Fruit fly (Drosophila melanogaster) whole organism, embryonic: ENCODE data around the gene CG5966.

ENCODE experiments used
- Awh ChIP-seq: fragments of 200-800 bp; sonication (Bioruptor generic); IDR thresholded peaks from 2 replicates; pipeline ENCODE4, ENCODE4 v1.3.6; 2022; ENCODE audit warnings: missing biosample characterization, missing genetic modification characterization
- B-H2 ChIP-seq: fragments of 200-800 bp; sonication (Bioruptor generic); optimal IDR thresholded peaks from 2 replicates; lab custom pipeline; 2018; ENCODE audit warnings: missing biosample characterization, mild to moderate bottlenecking, missing genetic modification characterization
- CG11560 ChIP-seq: fragments of 200-800 bp; sonication (Bioruptor generic); IDR thresholded peaks from 3 replicates; pipeline ENCODE4 v1.3.6; 2022; ENCODE audit warnings: missing biosample characterization, missing genetic modification characterization
- CG12236 ChIP-seq: fragments of 200-800 bp; sonication (Bioruptor generic); optimal IDR thresholded peaks from 2 replicates; lab custom pipeline; 2016; ENCODE audit warnings: missing biosample characterization, missing genetic modification characterization
- CG12769 ChIP-seq: fragments of 200-800 bp; sonication (Bioruptor generic); optimal IDR thresholded peaks from 2 replicates; lab custom pipeline; 2019; ENCODE audit warnings: missing biosample characterization, mild to moderate bottlenecking, missing genetic modification characterization, moderate library complexity
- CG13123 ChIP-seq: fragments of 200-800 bp; sonication (Bioruptor generic); optimal IDR thresholded peaks from 2 replicates; lab custom pipeline; 2016; ENCODE audit warnings: missing biosample characterization, missing genetic modification characterization
- CG13775 ChIP-seq: fragments of 200-800 bp; sonication (Bioruptor generic); optimal IDR thresholded peaks from 3 replicates; lab custom pipeline; 2017; ENCODE audit warnings: missing biosample characterization, mild to moderate bottlenecking, missing genetic modification characterization
- CG14014 ChIP-seq: fragments of 200-800 bp; sonication (Bioruptor generic); IDR thresholded peaks from 2 replicates; pipeline ENCODE4 v1.3.6; 2022; ENCODE audit warnings: missing biosample characterization, missing genetic modification characterization
- CG15479 ChIP-seq: fragments of 200-800 bp; sonication (Bioruptor generic); optimal IDR thresholded peaks from 3 replicates; lab custom pipeline; 2019; ENCODE audit warnings: missing biosample characterization, mild to moderate bottlenecking, missing genetic modification characterization, moderate library complexity
- CG15696 ChIP-seq: fragments of 200-800 bp; sonication (Bioruptor generic); optimal IDR thresholded peaks from 2 replicates; lab custom pipeline; 2019; ENCODE audit warnings: missing biosample characterization, mild to moderate bottlenecking, missing genetic modification characterization, moderate library complexity
- CG1647 ChIP-seq: fragments of 200-800 bp; sonication (Bioruptor generic); optimal IDR thresholded peaks from 3 replicates; lab custom pipeline; 2016; ENCODE audit warnings: missing biosample characterization, missing genetic modification characterization
- CG17802 ChIP-seq: fragments of 200-800 bp; sonication (Bioruptor generic); optimal IDR thresholded peaks from 2 replicates; lab custom pipeline; 2018; ENCODE audit warnings: missing biosample characterization, mild to moderate bottlenecking, missing genetic modification characterization, moderate library complexity
- CG17829 ChIP-seq: fragments of 200-800 bp; optimal IDR thresholded peaks from 2 replicates; lab custom pipeline; 2019; ENCODE audit warnings: missing biosample characterization, mild to moderate bottlenecking, missing genetic modification characterization, moderate library complexity
- CG2875 ChIP-seq: fragments of 200-800 bp; sonication (Bioruptor generic); optimal IDR thresholded peaks from 2 replicates; lab custom pipeline; 2017; ENCODE audit warnings: missing biosample characterization, mild to moderate bottlenecking, missing genetic modification characterization, missing genetic modification reagents
- CG3281 ChIP-seq: fragments of 200-800 bp; sonication (Bioruptor generic); optimal IDR thresholded peaks from 3 replicates; lab custom pipeline; 2017; ENCODE audit warnings: missing biosample characterization, mild to moderate bottlenecking, missing genetic modification characterization
- CG34376 ChIP-seq: fragments of 200-800 bp; sonication (Bioruptor generic); optimal IDR thresholded peaks from 2 replicates; lab custom pipeline; 2018; ENCODE audit warnings: missing biosample characterization, mild to moderate bottlenecking, missing genetic modification characterization
- CG4617 ChIP-seq: fragments of 200-800 bp; sonication (Bioruptor generic); optimal IDR thresholded peaks from 3 replicates; lab custom pipeline; 2016; ENCODE audit warnings: missing biosample characterization, missing genetic modification characterization, borderline replicate concordance
- CG4730 ChIP-seq: fragments of 200-800 bp; sonication (Bioruptor generic); IDR thresholded peaks from 2 replicates; pipeline ENCODE4 v1.3.6; 2022; ENCODE audit warnings: missing biosample characterization, missing genetic modification characterization
- CG6765 ChIP-seq: fragments of 200-800 bp; sonication (Bioruptor generic); optimal IDR thresholded peaks from 3 replicates; lab custom pipeline; 2017; ENCODE audit warnings: missing biosample characterization, mild to moderate bottlenecking, missing genetic modification characterization
- CG6791 ChIP-seq: fragments of 200-800 bp; sonication (Bioruptor generic); IDR thresholded peaks from 3 replicates; pipeline ENCODE4 v1.3.6; 2022; ENCODE audit warnings: missing biosample characterization, missing genetic modification characterization; ENCODE audit not compliant: partially characterized antibody
- CG6813 ChIP-seq: fragments of 200-800 bp; sonication (Bioruptor generic); optimal IDR thresholded peaks from 2 replicates; lab custom pipeline; 2017; ENCODE audit warnings: missing biosample characterization, missing genetic modification characterization, mild to moderate bottlenecking, moderate library complexity, missing genetic modification reagents
- CG7745 ChIP-seq: fragments of 200-800 bp; sonication (Bioruptor generic); optimal IDR thresholded peaks from 2 replicates; lab custom pipeline; 2018; ENCODE audit warnings: missing biosample characterization, mild to moderate bottlenecking, missing genetic modification characterization, moderate library complexity
- CG7987 ChIP-seq: fragments of 200-800 bp; sonication (Bioruptor generic); optimal IDR thresholded peaks from 2 replicates; lab custom pipeline; 2018; ENCODE audit warnings: missing biosample characterization, mild to moderate bottlenecking, missing genetic modification characterization, moderate library complexity
- CG8290 ChIP-seq, 3 experiments: fragments of 200-800 bp; sonication (Bioruptor generic); optimal IDR thresholded peaks; 2 replicates each; lab custom pipeline; 2016 to 2019; ENCODE audit warnings: missing biosample characterization in 3 of 3, missing genetic modification characterization in 3 of 3, mild to moderate bottlenecking in 2 of 3, moderate library complexity in 1 of 3
- CG9609 ChIP-seq: fragments of 200-800 bp; sonication (Bioruptor generic); optimal IDR thresholded peaks from 3 replicates; lab custom pipeline; 2016; ENCODE audit warnings: missing biosample characterization, missing genetic modification characterization
- CG9932 ChIP-seq: fragments of 200-800 bp; sonication (Bioruptor generic); IDR thresholded peaks from 2 replicates; pipeline ENCODE4 v1.3.6; 2022; ENCODE audit warnings: missing biosample characterization, missing genetic modification characterization
- CTCF ChIP-seq: fragments of 200-800 bp; sonication (Bioruptor generic); optimal IDR thresholded peaks from 2 replicates; lab custom pipeline; 2017; ENCODE audit warnings: missing biosample characterization, mild to moderate bottlenecking, missing genetic modification characterization, moderate library complexity
- Dbx ChIP-seq: fragments of 200-800 bp; sonication (Bioruptor generic); IDR thresholded peaks from 3 replicates; pipeline ENCODE4 v1.3.6; 2022; ENCODE audit warnings: missing biosample characterization, missing genetic modification characterization
- Dip2 ChIP-seq: fragments of 200-800 bp; sonication (Bioruptor generic); IDR thresholded peaks from 2 replicates; pipeline ENCODE4 v1.3.6; 2022; ENCODE audit warnings: missing biosample characterization, missing genetic modification characterization
- Elba2 ChIP-seq: fragments of 200-800 bp; sonication (Bioruptor generic); optimal IDR thresholded peaks from 3 replicates; lab custom pipeline; 2016; ENCODE audit warnings: missing biosample characterization, missing genetic modification characterization
- HLH3B ChIP-seq: fragments of 200-800 bp; sonication (Bioruptor generic); IDR thresholded peaks from 2 replicates; pipeline ENCODE4 v1.3.6; 2022; ENCODE audit warnings: missing biosample characterization, missing genetic modification characterization
- Hr51 ChIP-seq, 2 experiments: fragments of 200-800 bp; sonication (Bioruptor generic); optimal IDR thresholded peaks; 2 replicates in 1 of 2; 3 replicates in 1 of 2; lab custom pipeline; 2016 to 2018; ENCODE audit warnings: missing biosample characterization in 2 of 2, missing genetic modification characterization in 2 of 2, mild to moderate bottlenecking in 1 of 2, moderate library complexity in 1 of 2
- Nf-YB ChIP-seq: fragments of 200-800 bp; sonication (Bioruptor generic); optimal IDR thresholded peaks from 3 replicates; lab custom pipeline; 2019; ENCODE audit warnings: missing biosample characterization, mild to moderate bottlenecking, missing genetic modification characterization, moderate library complexity
- Opbp ChIP-seq: fragments of 200-800 bp; sonication (Bioruptor generic); IDR thresholded peaks from 3 replicates; pipeline ENCODE4 v1.3.6; 2022; ENCODE audit warnings: missing biosample characterization, missing genetic modification characterization; ENCODE audit not compliant: partially characterized antibody
- Optix ChIP-seq: fragments of 200-800 bp; sonication (Bioruptor generic); IDR thresholded peaks from 3 replicates; pipeline ENCODE4 v1.3.6; 2022; ENCODE audit warnings: missing biosample characterization, missing genetic modification characterization
- Sox102F ChIP-seq: fragments of 200-800 bp; sonication (Bioruptor generic); optimal IDR thresholded peaks from 2 replicates; lab custom pipeline; 2018; ENCODE audit warnings: missing biosample characterization, mild to moderate bottlenecking, missing genetic modification characterization, moderate library complexity
- Stat92E ChIP-seq, 3 experiments: fragments of >200 bp in 2 of 3; fragments of 200-800 bp in 1 of 3; sonication (Bioruptor generic) in 1 of 3; optimal IDR thresholded peaks; 2 replicates each; lab custom pipeline; 2017 to 2019; ENCODE audit warnings: missing biosample characterization in 3 of 3, missing genetic modification characterization in 3 of 3, mild to moderate bottlenecking in 1 of 3, moderate library complexity in 1 of 3
- Taf1 ChIP-seq: fragments of 200-800 bp; sonication (Bioruptor generic); IDR thresholded peaks from 2 replicates; pipeline ENCODE4 v1.3.6; 2022; ENCODE audit warnings: missing biosample characterization, missing genetic modification characterization
- Vsx1 ChIP-seq: fragments of 200-800 bp; sonication (Bioruptor generic); optimal IDR thresholded peaks from 2 replicates; lab custom pipeline; 2017; ENCODE audit warnings: missing biosample characterization, mild to moderate bottlenecking, missing genetic modification characterization, missing genetic modification reagents
- aop ChIP-seq: fragments of 200-800 bp; sonication (Bioruptor generic); IDR thresholded peaks from 2 replicates; pipeline ENCODE4 v1.3.6; 2022; ENCODE audit warnings: missing biosample characterization, missing genetic modification characterization
- ato ChIP-seq: fragments of 200-800 bp; sonication (Bioruptor generic); IDR thresholded peaks from 2 replicates; pipeline ENCODE4 v1.3.6; 2022; ENCODE audit warnings: missing biosample characterization, missing genetic modification characterization; ENCODE audit not compliant: partially characterized antibody
- emc ChIP-seq: fragments of 200-800 bp; sonication (Bioruptor generic); optimal IDR thresholded peaks from 2 replicates; lab custom pipeline; 2016; ENCODE audit warnings: missing biosample characterization, missing genetic modification characterization
- gce ChIP-seq: fragments of 200-800 bp; sonication (Bioruptor generic); IDR thresholded peaks from 3 replicates; pipeline ENCODE4 v1.3.6; 2022; ENCODE audit warnings: missing biosample characterization, missing genetic modification characterization
- gsb-n ChIP-seq: fragments of 200-800 bp; sonication (Bioruptor generic); optimal IDR thresholded peaks from 3 replicates; lab custom pipeline; 2018; ENCODE audit warnings: missing biosample characterization, mild to moderate bottlenecking, missing genetic modification characterization
- her ChIP-seq: fragments of 200-800 bp; sonication (Bioruptor generic); optimal IDR thresholded peaks from 2 replicates; lab custom pipeline; 2016; ENCODE audit warnings: missing biosample characterization, missing genetic modification characterization
- kah ChIP-seq: fragments of 200-800 bp; sonication (Bioruptor generic); optimal IDR thresholded peaks from 2 replicates; lab custom pipeline; 2018; ENCODE audit warnings: missing biosample characterization, mild to moderate bottlenecking, missing genetic modification characterization
- mam ChIP-seq: fragments of 200-800 bp; sonication (Bioruptor generic); optimal IDR thresholded peaks from 3 replicates; lab custom pipeline; 2016; ENCODE audit warnings: missing biosample characterization, missing genetic modification characterization
- odd ChIP-seq: fragments of 200-800 bp; sonication (Bioruptor generic); optimal IDR thresholded peaks from 2 replicates; lab custom pipeline; 2017; ENCODE audit warnings: missing biosample characterization, mild to moderate bottlenecking, missing genetic modification characterization
- tna ChIP-seq: fragments of 200-800 bp; sonication (Bioruptor generic); IDR thresholded peaks from 2 replicates; pipeline ENCODE4 v1.3.6; 2022; ENCODE audit warnings: missing biosample characterization, missing genetic modification characterization; ENCODE audit not compliant: partially characterized antibody
- zf30C ChIP-seq: fragments of 200-800 bp; sonication (Bioruptor generic); optimal IDR thresholded peaks from 3 replicates; lab custom pipeline; 2018; ENCODE audit warnings: missing biosample characterization, mild to moderate bottlenecking, missing genetic modification characterization

Gene CG5966

DNA sequence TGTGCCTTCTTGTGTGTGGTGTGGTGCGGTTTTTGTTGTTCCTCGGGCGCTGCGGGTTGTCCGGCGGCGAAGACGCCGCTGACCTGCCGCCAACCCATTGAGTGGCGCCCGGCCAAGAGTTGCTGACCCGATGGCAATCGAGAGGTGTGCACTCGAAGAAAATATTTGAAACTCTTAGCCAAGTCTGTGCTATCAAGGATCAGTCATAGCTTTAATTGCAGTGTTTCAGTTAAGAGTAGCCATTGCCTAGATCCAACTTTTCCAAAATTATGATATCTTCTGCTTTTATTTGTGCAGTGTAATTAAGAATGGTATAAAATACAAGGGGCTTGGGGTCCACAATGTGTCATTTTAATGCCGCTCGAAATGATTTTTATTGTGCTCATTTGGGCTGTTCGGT, 36.0 kb downstream of the CG5966 start (continued):
- TF ChIP-seq CG15696 (tag; lab: Kevin White, UChicago) (peak; percentile 57), Taf1 (GFP tag; lab: Robert Waterston, UW) (no peak), Hr51 (GFP tag; optimal IDR thresholded peaks at IDR 0.05; lab: Kevin White, UChicago) (peak in 1 of 2 experiments; percentile 15), CG14014 (no peak), CTCF (no peak), Vsx1 (GFP tag; lab: Kevin White, UChicago) (no peak), CG17802 (peak; percentile 28), ato (no peak), CG13775 (GFP tag; lab: Kevin White, UChicago) (peak; percentile 26), Sox102F (peak; percentile 43), mam (GFP tag; lab: Kevin White, UChicago) (no peak), CG13123 (peak; percentile 7), CG7745 (tag; lab: Kevin White, UChicago) (peak; percentile 0), CG2875 (peak; percentile 41), Dbx (GFP tag; lab: Robert Waterston, UW) (no peak), her (no peak), CG6813 (GFP tag; lab: Kevin White, UChicago) (no peak), CG15479 (no peak), HLH3B (no peak), zf30C (peak; percentile 70), kah (GFP tag; lab: Kevin White, UChicago) (no peak), CG4730 (GFP tag; lab: Robert Waterston, UW) (no peak), CG6791 (no peak), CG9932 (GFP tag; lab: Robert Waterston, UW) (no peak), CG12769 (tag; lab: Kevin White, UChicago) (peak; percentile 0), B-H2 (GFP tag; lab: Kevin White, UChicago) (no peak), CG8290 (GFP tag; optimal IDR thresholded peaks at IDR 0.05; lab: Kevin White, UChicago) (no peak), CG8290 (tag; optimal IDR thresholded peaks at IDR 0.05; lab: Kevin White, UChicago) (no peak), Stat92E (GFP tag; optimal IDR thresholded peaks at IDR 0.05; lab: Kevin White, UChicago) (no peak), CG6765 (GFP tag; lab: Kevin White, UChicago) (no peak), CG12236 (no peak), CG4617 (GFP tag; lab: Kevin White, UChicago) (peak; percentile 23), CG17829 (tag; lab: Kevin White, UChicago) (peak; percentile 72), Opbp (GFP tag; lab: Robert Waterston, UW) (no peak), CG1647 (GFP tag; lab: Kevin White, UChicago) (no peak), Optix (GFP tag; lab: Robert Waterston, UW) (peak; percentile 65), emc (GFP tag; lab: Kevin White, UChicago) (no peak), Elba2 (GFP tag; lab: Kevin White, UChicago) (no peak), aop (GFP tag; lab: Robert Waterston, UW) (no peak), gce (no peak), CG3281 (GFP tag; lab: Kevin White, UChicago) (no peak), Nf-YB (GFP tag; lab: Kevin White, UChicago) (no peak), CG9609 (GFP tag; lab: Kevin White, UChicago) (peak; percentile 51), tna (no peak), CG11560 (tag; lab: Robert Waterston, UW) (no peak), CG7987 (GFP tag; lab: Kevin White, UChicago) (no peak), Awh (GFP tag; lab: Robert Waterston, UW) (peak; percentile 21; the same call in 1 of the 2 replicates), CG34376 (GFP tag; lab: Kevin White, UChicago) (no peak), Dip2 (GFP tag; lab: Robert Waterston, UW) (no peak), gsb-n (tag; lab: Kevin White, UChicago) (peak; percentile 31), odd (GFP tag; lab: Kevin White, UChicago) (peak; percentile 5)
